Worm (Caenorhabditis elegans): ENCODE results near the gene rps-9.

The rps-9 gene

ce11 chrII:11126312-11127000 lies at the start of gene rps-9, which contains the start of gene lsm-1:
rps-9 (minus strand) TSS chrII:11126362.
lsm-1 (plus strand) TSS chrII:11126950.
- TF ChIP-seq mep-1 (tag; optimal IDR thresholded peaks at IDR 0.05) (peak; percentile 46), snpc-4 (tag; optimal IDR thresholded peaks at IDR 0.05) (no peak), hlh-1 (tag; optimal IDR thresholded peaks at IDR 0.05) (peak; percentile 11), ces-1 (GFP tag; optimal IDR thresholded peaks at IDR 0.05) (peak; percentile 44), nhr-237 (tag; optimal IDR thresholded peaks at IDR 0.05) (peak; percentile 50), lsy-2 (tag; optimal IDR thresholded peaks at IDR 0.05) (peak; percentile 95), unc-39 (tag; optimal IDR thresholded peaks at IDR 0.05) (no peak), cnd-1 (tag; optimal IDR thresholded peaks at IDR 0.05) (no peak)

ce11 chrII:11175347-11175746 lies 49.2 kb upstream of the rps-9 start:
- TF ChIP-seq unc-39 (tag; optimal IDR thresholded peaks at IDR 0.05) (no peak), unc-62 (GFP tag; optimal IDR thresholded peaks at IDR 0.05) (no peak), ceh-43 (GFP tag; optimal IDR thresholded peaks at IDR 0.05) (no peak), nhr-76 (tag; optimal IDR thresholded peaks at IDR 0.05) (no peak)

ce11 chrII:11167039-11167438 lies 40.9 kb upstream of the rps-9 start:
- TF ChIP-seq M03D4.4 (tag; optimal IDR thresholded peaks at IDR 0.05) (no peak), bed-3 (GFP tag; optimal IDR thresholded peaks at IDR 0.05) (no peak), sptf-1 (tag; optimal IDR thresholded peaks at IDR 0.05) (no peak), ces-1 (GFP tag; optimal IDR thresholded peaks at IDR 0.05) (no peak), zip-8 (tag; optimal IDR thresholded peaks at IDR 0.05) (no peak), unc-120 (tag; optimal IDR thresholded peaks at IDR 0.05; ENCODE audit: poor library complexity, severe bottlenecking) (no peak)

- TF ChIP-seq mep-1 (tag; optimal IDR thresholded peaks at IDR 0.05) (no peak), ces-1 (GFP tag; optimal IDR thresholded peaks at IDR 0.05) (peak; percentile 48), sem-2 (GFP tag; optimal IDR thresholded peaks at IDR 0.05) (no peak), nhr-76 (tag; optimal IDR thresholded peaks at IDR 0.05) (no peak), lin-13 (tag; optimal IDR thresholded peaks at IDR 0.05) (no peak), sptf-1 (tag; optimal IDR thresholded peaks at IDR 0.05) (peak; percentile 10), ceh-83 (GFP tag; optimal IDR thresholded peaks at IDR 0.05) (no peak)
Measured at ce11 chrII:11166414-11166813, 40.3 kb upstream of the rps-9 start.

ce11 chrII:11163291-11163690 lies 37.1 kb upstream of the rps-9 start:
- TF ChIP-seq tbx-8 (GFP tag; optimal IDR thresholded peaks at IDR 0.05) (no peak), unc-120 (tag; optimal IDR thresholded peaks at IDR 0.05; ENCODE audit: poor library complexity, severe bottlenecking) (no peak), mep-1 (tag; optimal IDR thresholded peaks at IDR 0.05) (no peak), ceh-39 (tag; optimal IDR thresholded peaks at IDR 0.05) (no peak), zip-8 (tag; optimal IDR thresholded peaks at IDR 0.05) (no peak), M03D4.4 (tag; optimal IDR thresholded peaks at IDR 0.05) (no peak), pha-4 (tag; optimal IDR thresholded peaks at IDR 0.05) (no peak)

ce11 chrII:11162390-11162789 lies 36.2 kb upstream of the rps-9 start, which contains the start of gene ptr-13:
ptr-13 (minus strand) TSS chrII:11162481.
- TF ChIP-seq nhr-2 (tag; optimal IDR thresholded peaks at IDR 0.05): no peak
- TF ChIP-seq zip-8 (tag; optimal IDR thresholded peaks at IDR 0.05): no peak
- no peak for TF ChIP-seq flh-1 (GFP tag; optimal IDR thresholded peaks at IDR 0.05)
- no peak for TF ChIP-seq lsy-2 (tag; optimal IDR thresholded peaks at IDR 0.05)
- TF ChIP-seq M03D4.4 (tag; optimal IDR thresholded peaks at IDR 0.05): no peak
- TF ChIP-seq bed-3 (GFP tag; optimal IDR thresholded peaks at IDR 0.05): no peak
- TF ChIP-seq lin-32 (GFP tag; optimal IDR thresholded peaks at IDR 0.05): no peak
- no peak for TF ChIP-seq elt-3 (tag; optimal IDR thresholded peaks at IDR 0.05)

ce11 chrII:11161675-11162074 lies 35.5 kb upstream of the rps-9 start:
- no peak for TF ChIP-seq cnd-1 (tag; optimal IDR thresholded peaks at IDR 0.05)
- TF ChIP-seq nhr-12 (tag; optimal IDR thresholded peaks at IDR 0.05): no peak
- TF ChIP-seq blmp-1 (tag; optimal IDR thresholded peaks at IDR 0.05): no peak
- no peak for TF ChIP-seq ces-1 (GFP tag; optimal IDR thresholded peaks at IDR 0.05)
- TF ChIP-seq zip-8 (tag; optimal IDR thresholded peaks at IDR 0.05): no peak
- no peak for TF ChIP-seq ham-2 (GFP tag; optimal IDR thresholded peaks at IDR 0.05)
- no peak for TF ChIP-seq bed-3 (GFP tag; optimal IDR thresholded peaks at IDR 0.05)
- no peak for TF ChIP-seq ceh-39 (tag; optimal IDR thresholded peaks at IDR 0.05)
- TF ChIP-seq ztf-11 (tag; optimal IDR thresholded peaks at IDR 0.05): no peak
- no peak for TF ChIP-seq flh-1 (GFP tag; optimal IDR thresholded peaks at IDR 0.05)
- TF ChIP-seq elt-1 (tag; optimal IDR thresholded peaks at IDR 0.05; ENCODE audit: borderline replicate concordance, insufficient read depth): no peak
- no peak for TF ChIP-seq lin-13 (tag; optimal IDR thresholded peaks at IDR 0.05)
- TF ChIP-seq ceh-83 (GFP tag; optimal IDR thresholded peaks at IDR 0.05): no peak
